Worm (Caenorhabditis elegans): ENCODE measurements around the gene plpp-1.1.

DNA sequence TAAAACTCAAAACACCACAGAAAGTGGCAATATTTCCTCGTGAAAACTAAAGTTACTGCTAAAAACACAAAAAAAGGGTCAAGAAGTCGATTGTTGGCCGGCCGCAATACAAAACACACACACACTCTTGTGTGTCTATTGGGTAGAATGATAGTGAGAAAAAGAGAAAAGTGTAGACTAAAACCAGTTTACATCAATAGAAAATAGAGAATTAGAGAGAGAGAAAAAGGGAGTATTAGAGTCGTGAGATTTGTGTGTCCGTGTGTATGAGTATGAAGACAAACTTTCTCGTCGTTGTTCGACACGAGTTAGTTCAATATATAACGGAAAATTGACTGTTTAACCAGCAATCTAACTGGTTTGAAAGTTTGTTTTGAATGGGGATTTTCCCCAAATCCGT, 1.7 kb upstream of the plpp-1.1 start:
- no peak for TF ChIP-seq aptf-2 (GFP tag; conservative IDR thresholded peaks at IDR 0.05)
- TF ChIP-seq pha-4 (tag; optimal IDR thresholded peaks at IDR 0.05): no peak
- TF ChIP-seq atf-7 (tag; optimal IDR thresholded peaks at IDR 0.05): no peak
- TF ChIP-seq pbrm-1 (GFP tag; IDR thresholded peaks at IDR 0.05): no peak
- TF ChIP-seq egl-44 (GFP tag; IDR thresholded peaks at IDR 0.05): no peak
- TF ChIP-seq lir-1 (GFP tag; conservative IDR thresholded peaks at IDR 0.05): no peak
- TF ChIP-seq unc-62 (GFP tag; optimal IDR thresholded peaks at IDR 0.05): no peak
- TF ChIP-seq zfh-2 (GFP tag; conservative IDR thresholded peaks at IDR 0.05): no peak
- TF ChIP-seq Y67H2A.10 (GFP tag; conservative IDR thresholded peaks at IDR 0.05): no peak
- TF ChIP-seq F49E8.2 (tag; optimal IDR thresholded peaks at IDR 0.05; ENCODE audit: insufficient read depth): no peak

Measured in whole organism, young adult.